Fruit fly (Drosophila melanogaster): ENCODE data around the gene CG9547.

Gene CG9547

DNA sequence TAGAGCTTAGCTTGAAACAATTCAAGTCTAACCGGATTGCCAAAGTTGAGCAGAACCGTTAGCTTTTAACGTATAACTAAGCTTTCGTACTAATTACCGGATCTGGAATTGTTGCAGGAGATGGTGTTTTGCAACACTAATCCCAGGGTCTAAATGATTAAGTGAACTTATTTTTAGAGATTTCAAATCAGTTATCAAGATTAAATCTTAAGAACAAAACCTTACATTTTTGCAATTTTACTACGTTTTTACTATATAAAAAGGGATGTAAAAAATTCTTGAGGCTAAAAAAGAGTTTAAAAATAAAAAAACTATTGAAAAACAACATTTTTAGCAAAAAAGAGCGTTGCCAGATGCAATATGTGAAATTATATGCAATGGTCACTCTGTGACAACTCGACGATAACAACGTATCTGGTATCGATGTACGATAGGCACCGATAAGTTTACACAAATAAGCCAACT is 5.6 kb downstream of the CG9547 start, which contains the start of the genes KFase and epsilonCOP (continued):
- TF ChIP-seq pzg (GFP tag; optimal IDR thresholded peaks at IDR 0.05) (peak; percentile 62), CG7963 (GFP tag; IDR thresholded peaks at IDR 0.05; ENCODE audit: partially characterized antibody) (peak; percentile 71; the same call in 2 of the 3 replicates), lola (GFP tag; optimal IDR thresholded peaks at IDR 0.05) (peak in 1 of 3 experiments; percentile 38), CG10543 (GFP tag; optimal IDR thresholded peaks at IDR 0.05) (peak; percentile 59), schlank (tag; optimal IDR thresholded peaks at IDR 0.05) (no peak), ash1 (GFP tag; optimal IDR thresholded peaks at IDR 0.05) (no peak), Abd-B (GFP tag; optimal IDR thresholded peaks at IDR 0.05) (peak; percentile 52), CG2712 (tag; optimal IDR thresholded peaks at IDR 0.05) (peak; percentile 72), CG7556 (GFP tag; optimal IDR thresholded peaks at IDR 0.05) (peak; percentile 55), Poxn (GFP tag; IDR thresholded peaks at IDR 0.05) (no peak), CG15696 (tag; optimal IDR thresholded peaks at IDR 0.05) (peak; percentile 41), phol (tag; optimal IDR thresholded peaks at IDR 0.05) (peak; percentile 73), luna (GFP tag; optimal IDR thresholded peaks at IDR 0.05) (no peak), CG2889 (GFP tag; IDR thresholded peaks at IDR 0.05) (no peak), CG7271 (tag; optimal IDR thresholded peaks at IDR 0.05) (peak; percentile 17), CG14965 (GFP tag; optimal IDR thresholded peaks at IDR 0.05; ENCODE audit: borderline replicate concordance) (no peak), vnd (GFP tag; IDR thresholded peaks at IDR 0.05; ENCODE audit: partially characterized antibody) (peak; percentile 58), row (GFP tag; IDR thresholded peaks at IDR 0.05) (peak; percentile 68), Max (GFP tag; optimal IDR thresholded peaks at IDR 0.05) (no peak), CG13624 (GFP tag; optimal IDR thresholded peaks at IDR 0.05) (peak; percentile 73), Dip2 (GFP tag; IDR thresholded peaks at IDR 0.05) (no peak), Rfx (GFP tag; IDR thresholded peaks at IDR 0.05) (peak; percentile 65; the same call in 1 of the 2 replicates), sim (GFP tag; IDR thresholded peaks at IDR 0.05) (no peak), chinmo (GFP tag; IDR thresholded peaks at IDR 0.05; ENCODE audit: partially characterized antibody) (peak; percentile 73; the same call in 2 of the 4 replicates), unc-4 (GFP tag; IDR thresholded peaks at IDR 0.05; ENCODE audit: partially characterized antibody) (peak; percentile 75), YL-1 (GFP tag; optimal IDR thresholded peaks at IDR 0.05) (peak; percentile 71), Six4 (GFP tag; optimal IDR thresholded peaks at IDR 0.05) (no peak), HLHmδ (GFP tag; optimal IDR thresholded peaks at IDR 0.05) (no peak), CG4424 (GFP tag; optimal IDR thresholded peaks at IDR 0.05) (peak; percentile 47), Tbp (GFP tag; optimal IDR thresholded peaks at IDR 0.05) (no peak), Neu2 (GFP tag; optimal IDR thresholded peaks at IDR 0.05; ENCODE audit: borderline replicate concordance) (no peak), CG14667 (GFP tag; IDR thresholded peaks at IDR 0.05) (no peak), gcm2 (GFP tag; optimal IDR thresholded peaks at IDR 0.05) (no peak), Gug (GFP tag; IDR thresholded peaks at IDR 0.05) (no peak; the same call in 3 of the 4 replicates), CG8388 (GFP tag; optimal IDR thresholded peaks at IDR 0.05) (peak; percentile 53), Doc3 (GFP tag; IDR thresholded peaks at IDR 0.05; ENCODE audit: partially characterized antibody) (no peak; the same call in 2 of the 3 replicates), CG17829 (tag; optimal IDR thresholded peaks at IDR 0.05) (peak; percentile 74), CG15073 (GFP tag; optimal IDR thresholded peaks at IDR 0.05) (no peak), ato (GFP tag; IDR thresholded peaks at IDR 0.05; ENCODE audit: partially characterized antibody) (peak; percentile 63; the same call in 1 of the 2 replicates), sr (GFP tag; IDR thresholded peaks at IDR 0.05) (no peak), Hsf (GFP tag; optimal IDR thresholded peaks at IDR 0.05) (peak; percentile 71), salm (tag; optimal IDR thresholded peaks at IDR 0.05) (no peak), ssp (GFP tag; IDR thresholded peaks at IDR 0.05) (peak; percentile 80), Kr (GFP tag; optimal IDR thresholded peaks at IDR 0.05) (no peak), prd (optimal IDR thresholded peaks at IDR 0.05) (no peak), prd (GFP tag; IDR thresholded peaks at IDR 0.05) (peak; percentile 41; the same call in 1 of the 3 replicates), inv (GFP tag; IDR thresholded peaks at IDR 0.05; ENCODE audit: partially characterized antibody) (peak; percentile 61), Myb (GFP tag; optimal IDR thresholded peaks at IDR 0.05) (peak; percentile 90), slou (GFP tag; optimal IDR thresholded peaks at IDR 0.05) (peak; percentile 39), CG13123 (GFP tag; optimal IDR thresholded peaks at IDR 0.05) (peak; percentile 59)

Data from whole organism, embryonic.